Fruit fly (Drosophila melanogaster): ENCODE results near the gene CG10352.

CG10352 gene

dm6 chrX:11857522-11858438 lies 19.2 kb downstream of the CG10352 start (continued):
- TF ChIP-seq bcd (GFP tag; optimal IDR thresholded peaks at IDR 0.05): peak; percentile 64
- TF ChIP-seq ab (GFP tag; optimal IDR thresholded peaks at IDR 0.05): no peak
- TF ChIP-seq CG18619 (GFP tag; optimal IDR thresholded peaks at IDR 0.05): peak; percentile 36
- no peak for TF ChIP-seq usp (GFP tag; optimal IDR thresholded peaks at IDR 0.05)
- peak; percentile 78 for TF ChIP-seq phol (tag; optimal IDR thresholded peaks at IDR 0.05)
- TF ChIP-seq NC2β (GFP tag; optimal IDR thresholded peaks at IDR 0.05): peak; percentile 51
- TF ChIP-seq Ets97D (GFP tag; optimal IDR thresholded peaks at IDR 0.05): peak; percentile 52
- TF ChIP-seq lab (GFP tag; optimal IDR thresholded peaks at IDR 0.05): peak; percentile 70
- TF ChIP-seq pnt (GFP tag; optimal IDR thresholded peaks at IDR 0.05): peak; percentile 81
- peak; percentile 32 for TF ChIP-seq CG8944 (GFP tag; optimal IDR thresholded peaks at IDR 0.05)
- TF ChIP-seq Elba2 (GFP tag; optimal IDR thresholded peaks at IDR 0.05): no peak
- 0 out of 3 replicates have a peak, but pooled peaks have one; percentile 49 for TF ChIP-seq CG3726 (GFP tag; IDR thresholded peaks at IDR 0.05)
- TF ChIP-seq Rfx (GFP tag; IDR thresholded peaks at IDR 0.05): peak; percentile 84
- TF ChIP-seq CG4854 (GFP tag; optimal IDR thresholded peaks at IDR 0.05): peak; percentile 11
- TF ChIP-seq PHDP (tag; optimal IDR thresholded peaks at IDR 0.05): peak; percentile 59
- TF ChIP-seq peb (GFP tag; IDR thresholded peaks at IDR 0.05): peak; percentile 73; the same call in 1 of the 2 replicates
- peak; percentile 44 for TF ChIP-seq CG16815 (GFP tag; optimal IDR thresholded peaks at IDR 0.05)
- no peak for TF ChIP-seq Sry-β (GFP tag; optimal IDR thresholded peaks at IDR 0.05)
- TF ChIP-seq CG5180 (GFP tag; optimal IDR thresholded peaks at IDR 0.05): peak; percentile 37
- 0 out of 2 replicates have a peak, but pooled peaks have one; percentile 17 for TF ChIP-seq seq (GFP tag; IDR thresholded peaks at IDR 0.05)
- peak; percentile 10 for TF ChIP-seq BtbVII (GFP tag; optimal IDR thresholded peaks at IDR 0.05)
- TF ChIP-seq dysf (GFP tag; IDR thresholded peaks at IDR 0.05): peak; percentile 89
- TF ChIP-seq Sox100B (GFP tag; optimal IDR thresholded peaks at IDR 0.05): peak; percentile 71
- TF ChIP-seq CG31441 (GFP tag; IDR thresholded peaks at IDR 0.05): peak; percentile 91
- TF ChIP-seq CG10366 (GFP tag; IDR thresholded peaks at IDR 0.05): peak; percentile 78
- TF ChIP-seq sens-2 (GFP tag; IDR thresholded peaks at IDR 0.05): peak; percentile 57
- no peak for TF ChIP-seq eve (GFP tag; optimal IDR thresholded peaks at IDR 0.05)
- peak; percentile 97 for TF ChIP-seq ci (GFP tag; IDR thresholded peaks at IDR 0.05)
- peak; percentile 41; the same call in 1 of the 2 replicates for TF ChIP-seq Nf-YA (GFP tag; IDR thresholded peaks at IDR 0.05)
- TF ChIP-seq bsh (GFP tag; optimal IDR thresholded peaks at IDR 0.05): peak; percentile 66 to 85
- peak; percentile 71 for TF ChIP-seq Oli (tag; optimal IDR thresholded peaks at IDR 0.05)
- TF ChIP-seq HLHmδ (GFP tag; optimal IDR thresholded peaks at IDR 0.05): no peak
- TF ChIP-seq Adf1 (GFP tag; IDR thresholded peaks at IDR 0.05): no peak
- no peak for TF ChIP-seq CHES-1-like (GFP tag; optimal IDR thresholded peaks at IDR 0.05)
- TF ChIP-seq CG12104 (GFP tag; optimal IDR thresholded peaks at IDR 0.05): peak; percentile 18
- peak; percentile 93 for TF ChIP-seq dmrt99B (tag; optimal IDR thresholded peaks at IDR 0.05)
- peak; percentile 70 for TF ChIP-seq Oaz (GFP tag; IDR thresholded peaks at IDR 0.05)
- peak in 1 of 2 experiments; percentile 72 for TF ChIP-seq Hr78 (GFP tag; optimal IDR thresholded peaks at IDR 0.05)
- TF ChIP-seq amos (GFP tag; IDR thresholded peaks at IDR 0.05; ENCODE audit: partially characterized antibody): no peak
- TF ChIP-seq Pdp1 (GFP tag; optimal IDR thresholded peaks at IDR 0.05): peak; percentile 81 to 82
- peak; percentile 54 for TF ChIP-seq CG12071 (GFP tag; optimal IDR thresholded peaks at IDR 0.05)
- TF ChIP-seq CG11695 (GFP tag; IDR thresholded peaks at IDR 0.05): peak; percentile 81
- TF ChIP-seq Awh (GFP tag; IDR thresholded peaks at IDR 0.05): peak; percentile 92
- no peak for TF ChIP-seq lbe (GFP tag; optimal IDR thresholded peaks at IDR 0.05)
- no peak for TF ChIP-seq Hand (GFP tag; optimal IDR thresholded peaks at IDR 0.05)
- peak; percentile 68; the same call in 2 of the 3 replicates for TF ChIP-seq sr (GFP tag; IDR thresholded peaks at IDR 0.05)
- TF ChIP-seq tll (GFP tag; optimal IDR thresholded peaks at IDR 0.05): no peak
- peak; percentile 45 for TF ChIP-seq CG12155 (GFP tag; optimal IDR thresholded peaks at IDR 0.05)

Measured in whole organism, embryonic.